Worm (Caenorhabditis elegans): ENCODE results near the gene eor-1.

The eor-1 gene

ce11 chrIV:4799114-4799513 lies at the start of gene eor-1:
TSS of gene eor-1 (minus strand) at chrIV:4799178.
- TF ChIP-seq ztf-23 (GFP tag; IDR thresholded peaks at IDR 0.05): no peak
- no peak for TF ChIP-seq klf-2 (GFP tag; conservative IDR thresholded peaks at IDR 0.05)
- TF ChIP-seq T22C8.4 (GFP tag; IDR thresholded peaks at IDR 0.05): peak; percentile 85
- no peak for TF ChIP-seq med-1 (GFP tag; optimal IDR thresholded peaks at IDR 0.05; ENCODE audit: insufficient read depth)

DNA sequence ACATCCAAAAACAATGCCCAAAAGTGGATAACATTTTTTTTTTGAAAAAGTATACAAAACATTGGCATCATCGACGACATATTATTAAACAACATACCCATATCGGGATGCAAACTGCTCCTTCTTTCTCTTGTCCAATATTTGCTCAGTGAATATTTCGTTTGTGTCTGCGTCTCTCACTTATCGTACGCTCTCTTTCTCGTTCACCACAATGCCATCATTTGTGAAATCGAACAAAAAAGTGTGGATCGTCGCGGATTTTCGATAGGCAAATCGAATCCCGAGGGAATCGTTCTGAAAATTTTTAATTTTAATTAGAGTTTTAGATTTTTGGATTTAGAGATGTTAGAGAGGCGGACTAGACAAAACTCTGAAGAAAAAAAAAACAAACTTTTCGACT lies 47.8 kb upstream of the eor-1 start, which contains the start of gene tat-2:
TSS of gene tat-2 (minus strand) at position 101 of the 400 bp plus-strand sequence.
- TF ChIP-seq T22C8.4 (GFP tag; IDR thresholded peaks at IDR 0.05) (no peak), klf-2 (GFP tag; conservative IDR thresholded peaks at IDR 0.05) (no peak), flt-1 (GFP tag; IDR thresholded peaks at IDR 0.05) (no peak)

DNA sequence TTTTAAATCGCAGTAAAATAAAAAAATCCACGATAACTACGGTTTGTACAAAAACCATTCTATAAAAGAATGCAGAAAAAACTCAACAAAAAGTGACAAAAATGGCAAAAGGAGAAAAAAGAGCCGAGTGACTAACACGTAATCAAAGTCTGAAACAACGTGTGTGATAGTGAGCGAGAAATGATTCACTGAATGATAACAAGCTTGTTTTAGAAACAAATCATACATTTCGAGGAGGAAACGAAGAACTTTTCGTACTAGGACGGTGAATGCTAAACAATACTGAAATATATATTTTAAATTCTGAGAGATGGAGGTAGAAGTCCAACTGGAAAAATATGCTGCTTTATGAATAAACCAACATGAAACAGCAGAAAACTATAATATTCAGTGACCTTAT lies 43.1 kb upstream of the eor-1 start:
- TF ChIP-seq ztf-23 (GFP tag; IDR thresholded peaks at IDR 0.05) (no peak), flt-1 (GFP tag; IDR thresholded peaks at IDR 0.05) (no peak), med-1 (GFP tag; optimal IDR thresholded peaks at IDR 0.05; ENCODE audit: insufficient read depth) (no peak), T22C8.4 (GFP tag; IDR thresholded peaks at IDR 0.05) (no peak)

ce11 chrIV:4829641-4830040 lies 30.7 kb upstream of the eor-1 start:
- no peak for TF ChIP-seq ztf-23 (GFP tag; IDR thresholded peaks at IDR 0.05)
- TF ChIP-seq cog-1 (tag; optimal IDR thresholded peaks at IDR 0.05): no peak
- no peak for TF ChIP-seq klf-2 (GFP tag; conservative IDR thresholded peaks at IDR 0.05)
- TF ChIP-seq T22C8.4 (GFP tag; IDR thresholded peaks at IDR 0.05): no peak
- no peak for TF ChIP-seq med-1 (GFP tag; optimal IDR thresholded peaks at IDR 0.05; ENCODE audit: insufficient read depth)
- TF ChIP-seq ref-1 (GFP tag; conservative IDR thresholded peaks at IDR 0.05): no peak
- TF ChIP-seq tab-1 (GFP tag; IDR thresholded peaks at IDR 0.05): no peak
- TF ChIP-seq ztf-29 (GFP tag; IDR thresholded peaks at IDR 0.05): no peak
- TF ChIP-seq flt-1 (GFP tag; IDR thresholded peaks at IDR 0.05): no peak

ce11 chrIV:4827219-4827618 lies 28.2 kb upstream of the eor-1 start, which contains the start of gene mpz-4:
TSS of gene mpz-4 (minus strand) at chrIV:4827319.
- TF ChIP-seq T22C8.4 (GFP tag; IDR thresholded peaks at IDR 0.05) (no peak), ztf-23 (GFP tag; IDR thresholded peaks at IDR 0.05) (no peak), tab-1 (GFP tag; IDR thresholded peaks at IDR 0.05) (no peak), cog-1 (tag; optimal IDR thresholded peaks at IDR 0.05) (no peak), med-1 (GFP tag; optimal IDR thresholded peaks at IDR 0.05; ENCODE audit: insufficient read depth) (no peak), klf-2 (GFP tag; conservative IDR thresholded peaks at IDR 0.05) (no peak), flt-1 (GFP tag; IDR thresholded peaks at IDR 0.05) (no peak), ref-1 (GFP tag; conservative IDR thresholded peaks at IDR 0.05) (no peak), ztf-29 (GFP tag; IDR thresholded peaks at IDR 0.05) (no peak)

DNA sequence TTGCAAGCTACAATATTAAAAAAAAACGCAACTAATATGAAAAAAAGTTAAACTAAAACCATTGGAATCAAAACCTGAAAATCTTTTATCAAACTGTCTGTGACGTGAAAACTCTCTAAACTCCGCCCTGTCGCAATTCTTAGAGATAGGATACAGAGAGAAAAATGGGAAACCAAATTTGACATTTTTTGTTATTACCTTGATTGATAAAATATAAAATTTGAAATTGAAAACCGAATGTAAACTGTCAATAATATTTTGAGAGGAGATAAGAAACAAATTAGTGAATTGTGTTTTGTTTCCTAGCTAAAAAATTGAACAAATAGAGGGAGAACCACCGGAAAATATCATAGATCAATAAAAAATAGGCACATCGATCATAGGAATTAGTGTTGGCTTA lies 22.9 kb upstream of the eor-1 start:
- no peak for TF ChIP-seq ztf-29 (GFP tag; IDR thresholded peaks at IDR 0.05)

DNA sequence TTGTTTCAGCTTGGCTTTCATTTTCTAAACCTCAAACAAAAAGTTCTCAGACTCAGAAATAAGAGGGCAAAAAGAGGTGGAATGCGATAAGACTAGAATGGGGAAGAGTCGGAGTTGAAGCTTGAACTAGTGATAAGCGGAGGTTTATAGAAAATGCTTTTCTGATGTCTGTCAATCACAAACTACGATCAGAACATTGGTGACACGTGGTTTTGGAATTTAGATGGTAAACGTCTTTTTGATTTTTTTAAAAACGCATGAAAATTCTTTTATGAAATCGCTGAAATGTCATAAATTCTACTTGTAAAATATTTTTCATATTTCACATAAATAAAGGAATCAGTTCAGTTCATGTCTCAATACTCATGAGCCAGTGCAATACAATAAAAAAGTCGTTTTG lies 22.1 kb upstream of the eor-1 start, which contains the start of gene H06H21.8:
TSS of gene H06H21.8 (minus strand) at position 78 of the 400 bp plus-strand sequence.
- TF ChIP-seq T22C8.4 (GFP tag; IDR thresholded peaks at IDR 0.05) (no peak), klf-2 (GFP tag; conservative IDR thresholded peaks at IDR 0.05) (no peak), ztf-23 (GFP tag; IDR thresholded peaks at IDR 0.05) (no peak), tab-1 (GFP tag; IDR thresholded peaks at IDR 0.05) (no peak), ref-1 (GFP tag; conservative IDR thresholded peaks at IDR 0.05) (no peak), ztf-29 (GFP tag; IDR thresholded peaks at IDR 0.05) (no peak), flt-1 (GFP tag; IDR thresholded peaks at IDR 0.05) (no peak), med-1 (GFP tag; optimal IDR thresholded peaks at IDR 0.05; ENCODE audit: insufficient read depth) (no peak), cog-1 (tag; optimal IDR thresholded peaks at IDR 0.05) (no peak)

- TF ChIP-seq tab-1 (GFP tag; IDR thresholded peaks at IDR 0.05) (no peak), klf-2 (GFP tag; conservative IDR thresholded peaks at IDR 0.05) (no peak), med-1 (GFP tag; optimal IDR thresholded peaks at IDR 0.05; ENCODE audit: insufficient read depth) (no peak), ztf-23 (GFP tag; IDR thresholded peaks at IDR 0.05) (no peak), ref-1 (GFP tag; conservative IDR thresholded peaks at IDR 0.05) (no peak), flt-1 (GFP tag; IDR thresholded peaks at IDR 0.05) (no peak), cog-1 (tag; optimal IDR thresholded peaks at IDR 0.05) (no peak)
Observed at ce11 chrIV:4814185-4814584, 15.2 kb upstream of the eor-1 start, which contains the start of gene srw-94. TSS of gene srw-94 (plus strand) at chrIV:4814485.

ce11 chrIV:4811863-4812262 lies 12.9 kb upstream of the eor-1 start, which contains the start of gene srw-95:
TSS of gene srw-95 (plus strand) at chrIV:4812075.
- no peak for TF ChIP-seq T22C8.4 (GFP tag; IDR thresholded peaks at IDR 0.05)
- no peak for TF ChIP-seq ref-1 (GFP tag; conservative IDR thresholded peaks at IDR 0.05)

DNA sequence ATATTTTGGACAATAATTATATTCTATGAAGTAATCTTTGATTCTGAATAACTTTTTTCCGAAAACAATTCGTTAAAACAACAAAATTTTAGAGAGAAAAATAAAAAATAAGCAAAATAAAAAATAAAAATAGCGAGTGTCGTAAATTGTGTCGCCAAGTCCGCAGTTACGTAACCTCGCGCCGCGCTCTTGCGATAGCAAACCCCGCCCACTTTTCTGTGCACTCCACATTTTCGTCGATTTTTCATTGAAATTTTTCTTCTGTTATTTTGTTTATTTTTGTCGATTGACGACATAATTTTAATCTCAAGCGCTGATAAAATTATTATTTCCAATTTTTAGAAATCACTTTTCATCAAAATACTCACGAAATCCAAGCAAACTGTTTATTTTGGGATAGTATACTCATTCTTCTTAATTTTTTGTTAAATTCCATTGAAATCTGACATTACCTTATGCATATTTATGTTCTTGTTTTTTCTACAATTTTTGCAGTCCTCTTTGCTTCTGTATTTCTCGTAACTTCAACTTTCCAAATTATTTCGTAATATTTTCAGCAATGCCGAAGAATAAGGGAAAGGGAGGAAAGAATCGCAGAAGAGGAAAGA lies 11.5 kb upstream of the eor-1 start, which contains the start of gene eif-1.A:
TSS of gene eif-1.A (plus strand) at position 558 of the 608 bp plus-strand sequence.
- TF ChIP-seq flt-1 (GFP tag; IDR thresholded peaks at IDR 0.05) (0 out of 2 replicates have a peak, but pooled peaks have one; percentile 16), ztf-23 (GFP tag; IDR thresholded peaks at IDR 0.05) (0 out of 2 replicates have a peak, but pooled peaks have one; percentile 51), tab-1 (GFP tag; IDR thresholded peaks at IDR 0.05) (no peak), med-1 (GFP tag; optimal IDR thresholded peaks at IDR 0.05; ENCODE audit: insufficient read depth) (peak; percentile 21), klf-2 (GFP tag; conservative IDR thresholded peaks at IDR 0.05) (0 out of 2 replicates have a peak, but pooled peaks have one; percentile 7), ztf-29 (GFP tag; IDR thresholded peaks at IDR 0.05) (no peak)

ce11 chrIV:4809813-4810212 lies 10.8 kb upstream of the eor-1 start, which contains the start of gene H06H21.37:
TSS of gene H06H21.37 (minus strand) at chrIV:4809974.
- no peak for TF ChIP-seq ref-1 (GFP tag; conservative IDR thresholded peaks at IDR 0.05)

Data from whole organism, midembryonic.